Fruit fly (Drosophila melanogaster): ENCODE results near the gene mld.

Gene mld

DNA sequence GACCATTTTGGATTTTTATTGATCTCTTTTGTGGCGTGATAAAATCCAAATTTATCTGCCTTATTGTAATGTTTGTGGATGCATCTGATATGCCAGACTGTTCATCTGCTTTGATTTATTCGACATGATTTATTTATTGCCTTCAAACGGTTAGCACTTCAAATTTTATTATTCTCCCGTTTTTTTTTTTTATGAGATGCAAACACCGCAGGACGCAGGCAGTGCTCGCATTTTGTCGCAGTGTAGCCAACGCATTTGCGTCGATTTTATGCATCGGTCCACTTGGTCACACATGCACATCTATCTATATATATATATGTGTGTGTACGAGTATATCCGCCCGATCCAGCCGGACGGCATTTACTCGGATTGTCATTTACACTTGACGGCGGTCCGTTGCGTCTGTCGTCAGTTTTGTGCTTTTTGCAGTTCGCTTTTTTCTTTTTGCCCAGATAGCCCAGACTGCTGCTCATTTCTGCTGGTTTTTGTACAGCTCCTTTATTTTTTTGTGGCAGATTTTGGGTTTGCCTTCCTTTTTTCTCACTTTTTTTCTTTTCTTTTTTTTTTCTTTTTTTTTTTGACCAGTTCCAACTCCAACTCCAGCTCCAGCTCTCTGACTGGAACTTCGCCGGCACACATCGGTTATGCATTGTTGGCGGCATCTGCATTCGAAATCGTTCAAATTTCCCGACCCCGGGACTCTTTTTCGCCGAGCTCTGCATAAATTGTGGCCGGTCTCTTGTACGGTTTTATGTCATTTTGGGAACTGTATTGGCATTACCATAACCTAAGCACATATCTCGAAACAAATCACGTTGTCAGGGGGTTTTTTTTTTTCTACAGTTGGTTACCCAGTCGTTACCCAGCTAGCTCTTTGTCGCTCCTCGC is 28.6 kb downstream of the mld start:
- TF ChIP-seq EcR (GFP tag; optimal IDR thresholded peaks at IDR 0.05) (no peak), psq (optimal IDR thresholded peaks at IDR 0.05) (no peak), CG8478 (optimal IDR thresholded peaks at IDR 0.05) (no peak), Dll (optimal IDR thresholded peaks at IDR 0.05) (no peak), usp (GFP tag; optimal IDR thresholded peaks at IDR 0.05) (no peak), pan (optimal IDR thresholded peaks at IDR 0.05) (no peak)

DNA sequence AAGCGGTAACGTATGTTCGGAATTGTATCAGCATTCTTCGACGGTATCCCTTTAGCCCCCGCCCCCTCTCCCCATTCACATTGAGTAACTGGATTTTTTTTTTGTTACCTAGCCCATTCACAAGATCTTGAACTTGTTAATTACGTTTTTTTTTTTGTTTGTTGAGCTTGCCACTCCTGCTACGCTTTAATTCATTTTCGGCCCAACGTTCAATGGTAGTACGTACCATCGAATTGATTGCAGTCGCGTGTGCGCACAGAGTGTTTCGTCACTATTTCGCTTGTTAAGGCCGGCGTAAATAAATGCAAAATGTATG is 29.2 kb downstream of the mld start:
- TF ChIP-seq Dll (optimal IDR thresholded peaks at IDR 0.05) (no peak), pan (optimal IDR thresholded peaks at IDR 0.05) (no peak), usp (GFP tag; optimal IDR thresholded peaks at IDR 0.05) (no peak), EcR (GFP tag; optimal IDR thresholded peaks at IDR 0.05) (no peak), CG8478 (optimal IDR thresholded peaks at IDR 0.05) (no peak), psq (optimal IDR thresholded peaks at IDR 0.05) (no peak)

DNA sequence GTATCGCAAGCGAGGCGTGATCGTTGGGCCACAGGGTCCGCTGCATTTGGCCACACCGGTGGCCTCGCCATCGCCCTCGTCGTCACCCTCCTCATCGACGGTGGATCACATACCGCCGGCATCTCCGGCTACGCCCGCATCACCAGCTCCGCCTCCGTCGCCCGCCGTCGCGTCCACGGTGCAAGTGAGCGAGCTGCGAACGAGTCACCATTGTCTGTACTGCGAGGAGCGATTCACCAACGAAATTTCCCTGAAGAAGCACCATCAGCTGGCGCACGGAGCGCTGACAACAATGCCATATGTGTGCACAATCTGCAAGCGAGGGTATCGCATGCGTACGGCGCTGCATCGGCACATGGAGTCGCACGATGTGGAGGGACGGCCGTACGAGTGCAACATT is 35.1 kb downstream of the mld start:
- TF ChIP-seq CG8478 (optimal IDR thresholded peaks at IDR 0.05) = no peak
- TF ChIP-seq Dll (optimal IDR thresholded peaks at IDR 0.05) = no peak
- no peak for TF ChIP-seq usp (GFP tag; optimal IDR thresholded peaks at IDR 0.05)
- TF ChIP-seq psq (optimal IDR thresholded peaks at IDR 0.05) = no peak
- TF ChIP-seq pan (optimal IDR thresholded peaks at IDR 0.05) = no peak
- TF ChIP-seq EcR (GFP tag; optimal IDR thresholded peaks at IDR 0.05) = no peak

DNA sequence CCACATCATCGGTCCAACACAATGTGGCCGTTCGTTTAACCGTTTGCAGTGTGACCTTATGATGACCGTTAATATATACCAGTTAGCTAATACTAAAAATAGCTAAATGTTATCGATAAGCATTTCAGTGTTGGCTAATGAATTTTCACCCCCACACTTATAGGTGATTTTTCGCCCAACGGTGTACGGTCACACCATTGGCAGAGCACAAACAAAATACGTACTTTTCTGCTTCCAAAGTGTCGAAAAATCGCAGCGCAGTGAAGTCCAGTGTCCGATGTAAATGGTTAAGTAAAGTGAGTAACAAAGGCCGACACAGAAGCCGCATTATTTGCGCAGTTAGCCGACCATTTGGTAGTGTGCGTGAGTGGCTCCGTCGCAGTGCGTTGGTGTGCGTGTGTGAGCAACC is 40.1 kb downstream of the mld start, which contains the start of the genes Syx18 and atl:
Syx18 (minus strand) TSS at position 46 of the 409 bp plus-strand sequence.
atl (plus strand) TSS at position 155 of the 409 bp plus-strand sequence.
- no peak for TF ChIP-seq pan (optimal IDR thresholded peaks at IDR 0.05)
- TF ChIP-seq EcR (GFP tag; optimal IDR thresholded peaks at IDR 0.05) = no peak
- TF ChIP-seq psq (optimal IDR thresholded peaks at IDR 0.05) = no peak
- TF ChIP-seq Dll (optimal IDR thresholded peaks at IDR 0.05) = no peak
- no peak for TF ChIP-seq CG8478 (optimal IDR thresholded peaks at IDR 0.05)
- no peak for TF ChIP-seq usp (GFP tag; optimal IDR thresholded peaks at IDR 0.05)

DNA sequence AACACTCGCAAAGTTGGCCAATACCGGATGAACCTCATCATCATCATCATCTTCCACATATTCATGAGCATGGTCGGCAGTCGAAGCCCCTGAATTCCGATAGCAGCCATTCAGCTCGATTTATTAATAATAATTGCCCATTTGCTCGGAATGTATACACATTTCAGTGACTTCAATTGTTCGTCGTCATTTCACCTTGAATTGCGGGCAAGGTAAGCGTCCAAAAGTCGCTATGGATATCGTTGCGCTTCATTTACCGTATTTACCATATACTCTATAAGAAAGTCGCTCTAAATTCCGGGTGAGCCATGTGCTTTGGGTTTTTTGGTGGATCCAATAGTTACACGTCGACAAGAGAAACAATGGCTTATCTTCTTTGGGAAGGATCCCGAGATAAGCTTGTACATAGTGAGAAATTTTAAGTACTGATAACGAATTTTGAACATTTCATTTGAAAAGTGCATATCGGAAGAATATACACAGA is 40.6 kb downstream of the mld start:
- TF ChIP-seq usp (GFP tag; optimal IDR thresholded peaks at IDR 0.05) (no peak), CG8478 (optimal IDR thresholded peaks at IDR 0.05) (no peak), Dll (optimal IDR thresholded peaks at IDR 0.05) (no peak), pan (optimal IDR thresholded peaks at IDR 0.05) (no peak), EcR (GFP tag; optimal IDR thresholded peaks at IDR 0.05) (no peak), psq (optimal IDR thresholded peaks at IDR 0.05) (no peak)

DNA sequence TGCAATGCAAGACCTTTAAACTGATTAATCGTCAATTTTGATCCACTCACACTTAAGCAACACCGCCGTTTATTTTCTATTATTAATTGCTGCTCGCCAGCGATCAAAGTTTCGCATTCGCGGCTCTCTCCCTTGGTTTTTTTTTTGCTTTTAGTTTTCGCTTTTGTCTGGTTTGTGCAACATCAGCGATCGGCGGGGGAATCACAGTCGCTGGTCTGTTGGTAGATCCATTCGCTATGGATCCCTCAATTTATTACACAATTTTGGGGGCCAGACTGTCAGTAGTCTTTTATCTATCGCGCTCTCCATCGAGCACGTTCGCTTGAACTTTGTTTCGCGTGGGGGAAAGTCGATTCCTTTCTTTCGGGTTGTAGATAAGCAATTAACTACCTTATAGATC is 41.2 kb downstream of the mld start:
- TF ChIP-seq CG8478 (optimal IDR thresholded peaks at IDR 0.05) (no peak), usp (GFP tag; optimal IDR thresholded peaks at IDR 0.05) (no peak), pan (optimal IDR thresholded peaks at IDR 0.05) (no peak), EcR (GFP tag; optimal IDR thresholded peaks at IDR 0.05) (no peak), Dll (optimal IDR thresholded peaks at IDR 0.05) (no peak), psq (optimal IDR thresholded peaks at IDR 0.05) (no peak)

DNA sequence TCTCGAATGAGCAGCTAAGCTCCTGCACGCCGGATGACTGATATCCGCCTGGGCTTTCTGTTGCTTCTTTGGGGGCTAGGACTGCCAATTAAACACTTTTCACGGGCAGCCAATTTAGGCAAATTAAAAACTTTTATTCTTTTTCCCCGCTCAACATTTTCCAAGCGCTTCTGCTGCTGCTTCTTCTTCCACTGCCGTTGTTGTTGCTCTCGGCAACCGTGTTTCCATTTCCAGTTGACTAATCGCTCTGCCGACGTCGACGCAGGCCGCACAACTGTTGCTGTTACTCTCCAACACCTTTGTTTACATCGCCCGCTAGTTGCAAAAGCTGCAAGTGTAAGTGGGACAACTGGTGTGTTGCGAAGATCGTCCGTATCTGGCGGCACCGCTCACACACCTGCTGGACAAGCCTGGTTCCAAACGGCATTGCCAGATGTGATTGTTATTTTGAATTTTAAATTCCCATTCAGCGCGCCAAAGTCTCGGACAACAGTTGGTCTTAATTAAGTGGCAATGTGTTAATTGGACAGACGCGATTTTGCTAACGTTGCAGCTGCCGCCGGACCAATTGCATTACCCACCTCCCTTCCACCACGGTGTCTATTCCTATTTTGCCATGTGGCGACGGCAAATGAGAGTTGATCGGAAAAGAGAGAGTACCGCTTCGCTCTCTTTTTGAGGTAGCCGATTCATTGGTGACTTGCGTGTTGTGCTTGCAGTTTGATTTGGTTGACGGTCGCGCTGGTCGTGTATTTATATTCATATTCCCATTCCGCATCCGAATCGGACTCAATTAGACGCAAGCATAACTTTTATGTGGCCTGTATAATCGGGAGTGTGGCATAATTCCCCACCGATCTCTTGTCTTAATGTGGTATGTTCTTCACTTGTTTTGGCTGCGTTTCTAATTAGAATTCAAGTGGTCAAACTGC is 44.7 kb downstream of the mld start, which contains the start of gene Wsck:
Wsck (minus strand) TSS at position 199 of the 932 bp plus-strand sequence.
- TF ChIP-seq CG8478 (optimal IDR thresholded peaks at IDR 0.05) (peak; percentile 97), EcR (GFP tag; optimal IDR thresholded peaks at IDR 0.05) (no peak), pan (optimal IDR thresholded peaks at IDR 0.05) (no peak), psq (optimal IDR thresholded peaks at IDR 0.05) (no peak), Dll (optimal IDR thresholded peaks at IDR 0.05) (no peak), usp (GFP tag; optimal IDR thresholded peaks at IDR 0.05) (no peak)

DNA sequence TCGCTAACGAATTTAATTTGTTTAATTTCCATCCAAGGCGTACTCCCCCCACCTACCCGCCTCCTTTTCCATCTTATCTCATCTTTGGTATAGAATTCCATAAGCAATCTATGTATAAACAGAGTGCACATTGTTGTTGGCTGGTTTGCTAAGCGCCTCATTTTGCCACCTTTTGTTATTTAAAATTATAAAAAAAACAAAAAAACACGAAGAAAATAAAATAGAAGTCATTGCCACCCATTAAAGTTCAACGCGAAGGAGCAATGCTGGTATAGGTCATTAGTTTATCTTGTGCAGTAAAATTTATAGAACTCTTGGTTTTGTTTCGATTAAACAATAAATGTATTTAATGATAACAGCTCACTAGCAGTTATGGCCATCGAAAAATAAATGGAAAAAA is 48.9 kb downstream of the mld start:
- no peak for TF ChIP-seq pan (optimal IDR thresholded peaks at IDR 0.05)
- no peak for TF ChIP-seq Dll (optimal IDR thresholded peaks at IDR 0.05)
- TF ChIP-seq psq (optimal IDR thresholded peaks at IDR 0.05) = no peak
- TF ChIP-seq EcR (GFP tag; optimal IDR thresholded peaks at IDR 0.05) = no peak
- TF ChIP-seq usp (GFP tag; optimal IDR thresholded peaks at IDR 0.05) = no peak
- TF ChIP-seq CG8478 (optimal IDR thresholded peaks at IDR 0.05) = no peak

DNA sequence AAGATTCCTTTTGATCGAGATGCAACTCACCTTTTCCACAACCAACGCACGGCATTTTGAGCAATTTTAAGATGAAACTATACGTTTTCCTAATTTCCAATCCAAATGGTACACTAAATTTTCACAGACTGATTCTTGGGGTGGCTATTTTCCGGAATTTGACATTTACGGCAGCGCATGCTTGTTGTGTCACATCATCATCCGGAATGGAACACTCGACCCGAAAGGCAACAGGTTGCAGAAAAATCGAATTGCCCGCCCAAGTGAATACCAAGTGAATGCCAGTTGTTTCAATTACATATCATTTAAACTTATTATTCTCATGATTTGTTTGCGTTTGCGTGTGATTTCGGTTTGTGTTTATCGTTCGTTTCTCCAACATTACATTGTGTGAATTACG is 49.5 kb downstream of the mld start, which contains the start of gene MtnF:
MtnF (minus strand) TSS at position 209 of the 400 bp plus-strand sequence.
- no peak for TF ChIP-seq Dll (optimal IDR thresholded peaks at IDR 0.05)
- no peak for TF ChIP-seq pan (optimal IDR thresholded peaks at IDR 0.05)
- no peak for TF ChIP-seq usp (GFP tag; optimal IDR thresholded peaks at IDR 0.05)
- TF ChIP-seq EcR (GFP tag; optimal IDR thresholded peaks at IDR 0.05) = no peak
- TF ChIP-seq psq (optimal IDR thresholded peaks at IDR 0.05) = no peak
- TF ChIP-seq CG8478 (optimal IDR thresholded peaks at IDR 0.05) = no peak

DNA sequence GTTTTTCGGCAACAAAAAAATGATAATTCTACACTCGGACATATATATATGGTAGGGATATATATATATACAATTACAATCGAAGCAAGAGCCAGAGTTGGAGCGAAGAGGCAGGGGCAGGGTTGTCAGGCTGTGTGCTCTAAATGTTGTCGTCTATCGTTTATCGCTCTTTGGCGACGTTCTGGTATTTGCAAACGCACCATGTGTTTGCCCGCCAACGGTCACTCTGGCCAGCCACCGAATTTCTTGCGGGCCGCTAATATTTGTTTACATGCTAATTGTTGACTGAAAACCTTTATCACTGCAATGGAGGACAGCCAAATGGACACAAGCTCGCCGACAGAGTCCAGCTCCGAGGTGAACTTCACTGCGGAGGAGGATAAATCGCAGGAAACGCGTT is 64.5 kb downstream of the mld start, which contains the start of the genes puf and ash2:
puf (minus strand) TSS at position 121 of the 400 bp plus-strand sequence.
ash2 (plus strand) TSS at position 203 of the 400 bp plus-strand sequence.
- TF ChIP-seq usp (GFP tag; optimal IDR thresholded peaks at IDR 0.05) = no peak
- TF ChIP-seq EcR (GFP tag; optimal IDR thresholded peaks at IDR 0.05) = no peak
- TF ChIP-seq Dll (optimal IDR thresholded peaks at IDR 0.05) = no peak
- TF ChIP-seq pan (optimal IDR thresholded peaks at IDR 0.05) = no peak
- TF ChIP-seq CG8478 (optimal IDR thresholded peaks at IDR 0.05) = no peak
- no peak for TF ChIP-seq psq (optimal IDR thresholded peaks at IDR 0.05)

DNA sequence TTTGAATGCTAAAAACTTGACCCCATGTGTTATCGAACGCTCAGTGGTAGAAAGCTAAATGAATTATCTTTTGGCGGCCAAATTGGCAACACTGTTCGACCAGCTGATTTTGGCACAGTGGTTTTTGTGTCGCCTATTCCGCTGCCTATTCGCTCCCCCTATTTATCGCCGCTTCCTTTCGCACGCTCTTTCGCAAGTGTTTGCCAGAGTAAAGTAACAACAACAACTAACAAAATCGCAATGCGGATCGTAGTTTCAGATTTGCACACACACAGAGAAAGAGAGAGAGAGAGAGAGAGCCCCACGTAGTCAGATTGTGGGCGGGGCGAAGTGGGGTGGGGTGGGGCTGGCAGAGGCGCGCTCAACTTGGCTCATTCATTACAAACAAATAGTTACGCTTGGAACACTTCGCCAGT is 65.6 kb downstream of the mld start:
- TF ChIP-seq CG8478 (optimal IDR thresholded peaks at IDR 0.05) (no peak), psq (optimal IDR thresholded peaks at IDR 0.05) (no peak), pan (optimal IDR thresholded peaks at IDR 0.05) (no peak), EcR (GFP tag; optimal IDR thresholded peaks at IDR 0.05) (no peak), usp (GFP tag; optimal IDR thresholded peaks at IDR 0.05) (no peak)

Measured in whole organism.